Worm (Caenorhabditis elegans): Measurements from ENCODE around the gene F07G11.2.

The F07G11.2 gene

ce11 chrV:7288699-7289098 lies 15.9 kb upstream of the F07G11.2 start, which contains the start of gene C13A2.1:
Gene C13A2.1 (plus strand): TSS chrV:7288999.
- TF ChIP-seq med-1 (GFP tag; optimal IDR thresholded peaks at IDR 0.05; ENCODE audit: insufficient read depth) (no peak), ref-1 (GFP tag; conservative IDR thresholded peaks at IDR 0.05) (no peak), T22C8.4 (GFP tag; IDR thresholded peaks at IDR 0.05) (no peak), flt-1 (GFP tag; IDR thresholded peaks at IDR 0.05) (no peak), cog-1 (tag; optimal IDR thresholded peaks at IDR 0.05) (no peak), tab-1 (GFP tag; IDR thresholded peaks at IDR 0.05) (no peak), klf-2 (GFP tag; conservative IDR thresholded peaks at IDR 0.05) (no peak), ztf-29 (GFP tag; IDR thresholded peaks at IDR 0.05) (no peak), ztf-23 (GFP tag; IDR thresholded peaks at IDR 0.05) (no peak)

- TF ChIP-seq flt-1 (GFP tag; IDR thresholded peaks at IDR 0.05) (no peak), ref-1 (GFP tag; conservative IDR thresholded peaks at IDR 0.05) (no peak), klf-2 (GFP tag; conservative IDR thresholded peaks at IDR 0.05) (no peak), ztf-23 (GFP tag; IDR thresholded peaks at IDR 0.05) (no peak)
These were observed 9.3 kb upstream of the F07G11.2 start, which contains the start of gene F07G11.4 for ce11 chrV:7295270-7295669. Gene F07G11.4 (minus strand): TSS chrV:7295370.

DNA sequence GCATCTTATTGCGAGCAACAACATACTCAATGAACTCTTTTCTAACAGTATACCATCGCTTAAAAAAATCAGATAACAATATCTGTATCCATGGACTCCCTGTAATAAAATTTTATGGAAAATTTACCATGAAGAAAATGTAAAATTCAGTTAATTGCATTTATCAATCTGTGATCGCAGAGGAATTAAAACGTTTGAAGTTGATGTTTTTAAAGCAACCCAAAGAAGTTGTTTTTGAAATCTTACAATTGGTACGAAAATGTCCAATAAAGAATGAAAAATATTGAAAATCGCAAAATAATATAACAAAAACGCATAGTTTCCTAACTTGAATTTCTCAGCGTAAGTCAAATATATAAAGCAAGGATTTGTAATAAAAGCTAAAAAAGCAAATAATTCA lies 7.3 kb upstream of the F07G11.2 start, which contains the start of gene srj-32:
srj-32 (minus strand) TSS at position 101 of the 400 bp plus-strand sequence.
- no peak for TF ChIP-seq med-1 (GFP tag; optimal IDR thresholded peaks at IDR 0.05; ENCODE audit: insufficient read depth)
- no peak for TF ChIP-seq T22C8.4 (GFP tag; IDR thresholded peaks at IDR 0.05)
- TF ChIP-seq ztf-23 (GFP tag; IDR thresholded peaks at IDR 0.05), result no peak
- TF ChIP-seq klf-2 (GFP tag; conservative IDR thresholded peaks at IDR 0.05), result no peak
- no peak for TF ChIP-seq ztf-29 (GFP tag; IDR thresholded peaks at IDR 0.05)
- no peak for TF ChIP-seq cog-1 (tag; optimal IDR thresholded peaks at IDR 0.05)
- no peak for TF ChIP-seq flt-1 (GFP tag; IDR thresholded peaks at IDR 0.05)
- TF ChIP-seq tab-1 (GFP tag; IDR thresholded peaks at IDR 0.05), result no peak
- TF ChIP-seq ref-1 (GFP tag; conservative IDR thresholded peaks at IDR 0.05), result no peak

ce11 chrV:7298463-7298862 lies 6.1 kb upstream of the F07G11.2 start, which contains the start of gene F07G11.3:
Gene F07G11.3 (plus strand): TSS chrV:7298763.
- TF ChIP-seq med-1 (GFP tag; optimal IDR thresholded peaks at IDR 0.05; ENCODE audit: insufficient read depth) (no peak), ztf-29 (GFP tag; IDR thresholded peaks at IDR 0.05) (no peak), T22C8.4 (GFP tag; IDR thresholded peaks at IDR 0.05) (no peak), flt-1 (GFP tag; IDR thresholded peaks at IDR 0.05) (no peak), cog-1 (tag; optimal IDR thresholded peaks at IDR 0.05) (no peak), ref-1 (GFP tag; conservative IDR thresholded peaks at IDR 0.05) (no peak), klf-2 (GFP tag; conservative IDR thresholded peaks at IDR 0.05) (no peak), ztf-23 (GFP tag; IDR thresholded peaks at IDR 0.05) (no peak), tab-1 (GFP tag; IDR thresholded peaks at IDR 0.05) (no peak)

- TF ChIP-seq T22C8.4 (GFP tag; IDR thresholded peaks at IDR 0.05) (no peak), ref-1 (GFP tag; conservative IDR thresholded peaks at IDR 0.05) (no peak), tab-1 (GFP tag; IDR thresholded peaks at IDR 0.05) (no peak), cog-1 (tag; optimal IDR thresholded peaks at IDR 0.05) (no peak), med-1 (GFP tag; optimal IDR thresholded peaks at IDR 0.05; ENCODE audit: insufficient read depth) (no peak), ztf-29 (GFP tag; IDR thresholded peaks at IDR 0.05) (no peak), ztf-23 (GFP tag; IDR thresholded peaks at IDR 0.05) (no peak), klf-2 (GFP tag; conservative IDR thresholded peaks at IDR 0.05) (no peak), flt-1 (GFP tag; IDR thresholded peaks at IDR 0.05) (no peak)
These were observed 2.5 kb downstream of the F07G11.2 start, which contains the start of gene F07G11.1 for ce11 chrV:7307089-7307488. Gene F07G11.1 (plus strand): TSS chrV:7307389.

ce11 chrV:7313233-7313632 lies 8.6 kb downstream of the F07G11.2 start, which contains the start of gene srx-6:
Gene srx-6 (minus strand): TSS chrV:7313333.
- TF ChIP-seq T22C8.4 (GFP tag; IDR thresholded peaks at IDR 0.05), result no peak
- TF ChIP-seq flt-1 (GFP tag; IDR thresholded peaks at IDR 0.05), result no peak
- no peak for TF ChIP-seq ref-1 (GFP tag; conservative IDR thresholded peaks at IDR 0.05)
- no peak for TF ChIP-seq klf-2 (GFP tag; conservative IDR thresholded peaks at IDR 0.05)
- TF ChIP-seq ztf-29 (GFP tag; IDR thresholded peaks at IDR 0.05), result no peak
- TF ChIP-seq med-1 (GFP tag; optimal IDR thresholded peaks at IDR 0.05; ENCODE audit: insufficient read depth), result no peak
- TF ChIP-seq tab-1 (GFP tag; IDR thresholded peaks at IDR 0.05), result no peak
- TF ChIP-seq cog-1 (tag; optimal IDR thresholded peaks at IDR 0.05), result no peak
- TF ChIP-seq ztf-23 (GFP tag; IDR thresholded peaks at IDR 0.05), result no peak

DNA sequence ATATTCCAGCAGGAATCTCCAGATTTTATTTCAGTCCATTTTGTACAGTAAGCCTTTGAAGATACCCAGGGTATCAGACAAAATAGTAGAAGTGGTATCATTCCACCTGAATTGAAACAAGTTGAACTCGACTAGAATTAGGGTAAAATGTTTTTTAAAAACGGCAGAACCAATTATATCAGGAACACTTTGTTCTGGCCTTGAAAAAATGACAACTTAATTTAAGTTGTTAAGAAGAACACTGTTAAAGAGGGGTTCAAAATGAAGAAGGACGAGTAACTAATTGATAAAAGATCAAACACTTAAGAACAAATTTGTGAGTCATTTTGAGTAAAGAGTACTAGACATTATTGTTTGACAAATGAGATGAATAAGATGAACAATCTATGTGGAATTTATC lies 16.3 kb downstream of the F07G11.2 start, which contains the start of gene lmd-4:
lmd-4 (minus strand) TSS at position 101 of the 400 bp plus-strand sequence.
- TF ChIP-seq tab-1 (GFP tag; IDR thresholded peaks at IDR 0.05) (no peak), cog-1 (tag; optimal IDR thresholded peaks at IDR 0.05) (no peak), flt-1 (GFP tag; IDR thresholded peaks at IDR 0.05) (no peak), klf-2 (GFP tag; conservative IDR thresholded peaks at IDR 0.05) (no peak), ztf-29 (GFP tag; IDR thresholded peaks at IDR 0.05) (no peak), med-1 (GFP tag; optimal IDR thresholded peaks at IDR 0.05; ENCODE audit: insufficient read depth) (no peak), ztf-23 (GFP tag; IDR thresholded peaks at IDR 0.05) (no peak), ref-1 (GFP tag; conservative IDR thresholded peaks at IDR 0.05) (no peak), T22C8.4 (GFP tag; IDR thresholded peaks at IDR 0.05) (no peak)

- TF ChIP-seq tab-1 (GFP tag; IDR thresholded peaks at IDR 0.05), result no peak
- TF ChIP-seq ztf-23 (GFP tag; IDR thresholded peaks at IDR 0.05), result no peak
- no peak for TF ChIP-seq ztf-29 (GFP tag; IDR thresholded peaks at IDR 0.05)
- no peak for TF ChIP-seq cog-1 (tag; optimal IDR thresholded peaks at IDR 0.05)
- no peak for TF ChIP-seq ref-1 (GFP tag; conservative IDR thresholded peaks at IDR 0.05)
- TF ChIP-seq T22C8.4 (GFP tag; IDR thresholded peaks at IDR 0.05), result no peak
- TF ChIP-seq klf-2 (GFP tag; conservative IDR thresholded peaks at IDR 0.05), result no peak
- no peak for TF ChIP-seq med-1 (GFP tag; optimal IDR thresholded peaks at IDR 0.05; ENCODE audit: insufficient read depth)
- TF ChIP-seq flt-1 (GFP tag; IDR thresholded peaks at IDR 0.05), result no peak
These were observed 17.3 kb downstream of the F07G11.2 start, which contains the start of gene F10G2.10 for ce11 chrV:7321915-7322314. Gene F10G2.10 (plus strand): TSS chrV:7322215.

DNA sequence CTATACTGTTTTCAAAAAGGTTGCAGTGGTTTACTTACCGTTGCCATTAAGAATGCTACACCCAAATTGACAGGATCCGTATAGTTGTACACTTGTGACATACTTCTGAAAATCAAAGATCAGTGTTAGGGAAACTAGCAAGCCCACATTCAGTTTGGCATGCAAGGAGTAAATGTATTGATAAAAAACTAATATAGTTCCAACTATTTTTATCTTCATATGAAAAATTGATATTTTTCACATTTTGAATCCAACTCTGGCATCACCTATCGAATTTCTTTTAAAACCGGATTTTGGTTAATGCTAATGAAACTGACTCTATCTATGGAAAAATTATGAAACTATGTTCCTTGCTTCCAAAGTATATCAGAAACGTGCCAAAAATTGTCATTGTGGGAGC lies 20.7 kb downstream of the F07G11.2 start, which contains the start of gene srx-92:
srx-92 (minus strand) TSS at position 101 of the 400 bp plus-strand sequence.
- no peak for TF ChIP-seq med-1 (GFP tag; optimal IDR thresholded peaks at IDR 0.05; ENCODE audit: insufficient read depth)
- TF ChIP-seq ref-1 (GFP tag; conservative IDR thresholded peaks at IDR 0.05), result no peak
- TF ChIP-seq T22C8.4 (GFP tag; IDR thresholded peaks at IDR 0.05), result no peak
- TF ChIP-seq ztf-29 (GFP tag; IDR thresholded peaks at IDR 0.05), result no peak
- no peak for TF ChIP-seq ztf-23 (GFP tag; IDR thresholded peaks at IDR 0.05)
- no peak for TF ChIP-seq klf-2 (GFP tag; conservative IDR thresholded peaks at IDR 0.05)
- no peak for TF ChIP-seq tab-1 (GFP tag; IDR thresholded peaks at IDR 0.05)
- no peak for TF ChIP-seq flt-1 (GFP tag; IDR thresholded peaks at IDR 0.05)
- TF ChIP-seq cog-1 (tag; optimal IDR thresholded peaks at IDR 0.05), result no peak
